Fruit fly (Drosophila melanogaster) Kc167 (cell line): ENCODE results near the gene Rev1.

ENCODE experiments used
- Sin3A ChIP-seq: fragments of >200 bp; optimal IDR thresholded peaks from 2 replicates; lab custom pipeline; 2018; ENCODE audit warnings: missing external identifiers
- psq ChIP-seq: fragments of >200 bp; optimal IDR thresholded peaks from 2 replicates; lab custom pipeline; 2017; ENCODE audit warnings: missing external identifiers
- ttk ChIP-seq: sonication (Bioruptor generic); optimal IDR thresholded peaks from 2 replicates; lab custom pipeline; 2017; ENCODE audit warnings: missing external identifiers

- TF ChIP-seq psq (no peak), ttk (lab: Kevin White, UChicago) (no peak), Sin3A (lab: Kevin White, UChicago) (no peak)
Observed at dm6 chr3L:700160-700917, 46.2 kb downstream of the Rev1 start.
